Worm (Caenorhabditis elegans): ENCODE measurements around the gene adah-1.

The adah-1 gene

ce11 chrIV:7023858-7024257, at the start of gene adah-1:
Gene adah-1 (plus strand): TSS chrIV:7024211.
- TF ChIP-seq nhr-6 (tag; optimal IDR thresholded peaks at IDR 0.05) (no peak), peb-1 (tag; optimal IDR thresholded peaks at IDR 0.05) (no peak), mbf-1 (tag; optimal IDR thresholded peaks at IDR 0.05) (no peak), mdl-1 (tag; optimal IDR thresholded peaks at IDR 0.05) (no peak), unc-39 (tag; optimal IDR thresholded peaks at IDR 0.05) (no peak), fos-1 (tag; optimal IDR thresholded peaks at IDR 0.05) (peak; percentile 37), dmd-4 (tag; optimal IDR thresholded peaks at IDR 0.05) (no peak), nhr-129 (tag; optimal IDR thresholded peaks at IDR 0.05) (peak; percentile 57), nhr-11 (tag; optimal IDR thresholded peaks at IDR 0.05) (no peak), egl-27 (tag; optimal IDR thresholded peaks at IDR 0.05) (no peak), sma-9 (GFP tag; optimal IDR thresholded peaks at IDR 0.05) (no peak), sma-9 (tag; optimal IDR thresholded peaks at IDR 0.05) (no peak), nhr-21 (tag; optimal IDR thresholded peaks at IDR 0.05) (no peak), blmp-1 (tag; optimal IDR thresholded peaks at IDR 0.05; ENCODE audit: insufficient read depth) (no peak), skn-1 (tag; optimal IDR thresholded peaks at IDR 0.05) (no peak), lin-11 (tag; optimal IDR thresholded peaks at IDR 0.05) (no peak), sma-3 (GFP tag; optimal IDR thresholded peaks at IDR 0.05) (no peak), nhr-237 (tag; optimal IDR thresholded peaks at IDR 0.05) (no peak), nhr-25 (tag; optimal IDR thresholded peaks at IDR 0.05) (no peak), lin-39 (tag; optimal IDR thresholded peaks at IDR 0.05) (no peak), snpc-4 (tag; optimal IDR thresholded peaks at IDR 0.05) (no peak), aly-2 (tag; optimal IDR thresholded peaks at IDR 0.05) (no peak), C34F6.9 (tag; optimal IDR thresholded peaks at IDR 0.05) (peak; percentile 4), ztf-4 (tag; optimal IDR thresholded peaks at IDR 0.05) (no peak), ztf-11 (tag; optimal IDR thresholded peaks at IDR 0.05) (no peak), ceh-16 (tag; optimal IDR thresholded peaks at IDR 0.05) (no peak)

ce11 chrIV:6977089-6977558, 46.9 kb upstream of the adah-1 start, which contains the start of the genes pgl-1 and him-3:
Gene pgl-1 (minus strand): TSS chrIV:6977318.
Gene him-3 (plus strand): TSS chrIV:6977508.
- no peak for TF ChIP-seq mab-5 (tag; optimal IDR thresholded peaks at IDR 0.05)
- no peak for TF ChIP-seq ZK546.5 (tag; optimal IDR thresholded peaks at IDR 0.05)
- TF ChIP-seq ztf-1 (GFP tag; conservative IDR thresholded peaks at IDR 0.05): no peak
- TF ChIP-seq elt-3 (tag; optimal IDR thresholded peaks at IDR 0.05): no peak
- TF ChIP-seq egl-27 (tag; optimal IDR thresholded peaks at IDR 0.05): no peak
- no peak for TF ChIP-seq crh-2 (tag; optimal IDR thresholded peaks at IDR 0.05)
- no peak for TF ChIP-seq alr-1 (tag; optimal IDR thresholded peaks at IDR 0.05)

DNA sequence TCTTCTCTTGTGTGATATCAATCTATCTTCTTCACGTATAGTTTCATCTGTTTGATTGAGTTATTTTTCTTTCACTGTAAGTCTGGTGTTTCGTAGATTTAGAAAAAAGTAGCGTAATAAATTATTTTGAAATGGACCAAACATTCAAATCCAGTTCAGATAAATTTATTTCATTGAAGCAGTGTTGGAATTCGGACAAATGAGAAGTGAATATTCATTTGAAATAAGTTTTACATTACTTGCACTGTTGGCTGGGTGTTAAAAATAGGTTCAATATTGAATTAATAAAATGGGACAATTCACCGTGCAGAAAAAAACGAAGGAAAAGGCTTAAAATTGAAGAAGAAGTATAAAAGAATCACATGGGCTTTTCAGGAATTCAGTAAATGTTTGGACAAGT, 45.4 kb upstream of the adah-1 start:
- TF ChIP-seq nhr-237 (tag; optimal IDR thresholded peaks at IDR 0.05) (no peak), nhr-10 (tag; optimal IDR thresholded peaks at IDR 0.05) (no peak), C34F6.9 (tag; optimal IDR thresholded peaks at IDR 0.05) (no peak), sma-3 (GFP tag; optimal IDR thresholded peaks at IDR 0.05) (no peak), egl-27 (tag; optimal IDR thresholded peaks at IDR 0.05) (no peak), zag-1 (tag; optimal IDR thresholded peaks at IDR 0.05) (no peak), lin-11 (tag; optimal IDR thresholded peaks at IDR 0.05) (no peak), F13H6.1 (tag; optimal IDR thresholded peaks at IDR 0.05) (no peak)

DNA sequence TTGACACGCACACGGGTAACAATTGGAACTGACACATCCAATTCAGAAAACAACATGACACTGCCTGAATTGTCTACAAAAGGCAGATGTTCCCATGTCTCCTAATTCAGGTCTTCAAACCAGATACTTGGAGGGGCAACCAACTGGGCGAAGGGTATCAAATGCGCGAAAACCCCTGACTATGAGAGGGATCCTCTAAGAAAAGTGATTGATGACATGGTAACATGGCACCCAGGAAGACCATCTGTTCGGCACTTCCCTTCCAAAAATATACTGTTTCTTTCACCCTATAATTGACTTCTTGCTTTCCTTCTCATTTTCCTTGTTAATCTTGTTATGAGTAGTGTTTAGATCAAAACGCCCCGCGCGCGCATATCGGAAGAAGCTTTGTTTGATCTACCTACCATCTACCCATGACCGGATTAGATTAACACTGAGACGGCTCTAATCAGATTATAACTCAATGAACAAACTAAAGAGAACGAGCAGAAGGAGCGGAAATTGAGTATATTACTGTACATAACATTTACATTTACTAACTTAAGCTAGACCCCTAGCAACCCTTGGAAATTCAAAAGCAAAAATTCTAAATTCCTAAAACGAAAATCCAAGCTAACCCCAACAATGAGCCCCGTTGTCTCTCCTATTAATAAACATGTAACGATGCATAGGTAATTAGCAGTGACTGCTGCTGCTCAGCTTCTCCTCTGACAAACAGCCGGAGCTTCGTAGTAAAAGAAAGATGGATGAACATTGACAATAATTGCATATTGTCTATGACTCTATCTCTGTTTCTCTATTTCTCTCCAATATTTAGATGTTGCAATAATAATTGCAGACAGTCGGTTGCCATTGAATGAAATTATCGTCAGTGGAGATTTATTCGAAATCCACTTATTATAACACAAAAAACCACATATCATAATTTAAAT, 39.3 kb upstream of the adah-1 start:
- no peak for TF ChIP-seq lin-39 (tag; optimal IDR thresholded peaks at IDR 0.05)
- no peak for TF ChIP-seq elt-1 (tag; optimal IDR thresholded peaks at IDR 0.05)
- no peak for TF ChIP-seq sma-9 (GFP tag; optimal IDR thresholded peaks at IDR 0.05)
- TF ChIP-seq sma-9 (tag; optimal IDR thresholded peaks at IDR 0.05): no peak
- no peak for TF ChIP-seq alr-1 (tag; optimal IDR thresholded peaks at IDR 0.05)
- no peak for TF ChIP-seq ztf-4 (tag; optimal IDR thresholded peaks at IDR 0.05)
- TF ChIP-seq zag-1 (tag; optimal IDR thresholded peaks at IDR 0.05): no peak
- TF ChIP-seq ztf-1 (GFP tag; conservative IDR thresholded peaks at IDR 0.05): no peak
- TF ChIP-seq skn-1 (tag; optimal IDR thresholded peaks at IDR 0.05): no peak
- no peak for TF ChIP-seq dmd-4 (tag; optimal IDR thresholded peaks at IDR 0.05)
- no peak for TF ChIP-seq nhr-237 (tag; optimal IDR thresholded peaks at IDR 0.05)
- no peak for TF ChIP-seq lin-11 (tag; optimal IDR thresholded peaks at IDR 0.05)
- no peak for TF ChIP-seq ceh-82 (tag; optimal IDR thresholded peaks at IDR 0.05)
- no peak for TF ChIP-seq nhr-10 (tag; optimal IDR thresholded peaks at IDR 0.05)
- no peak for TF ChIP-seq lin-13 (GFP tag; optimal IDR thresholded peaks at IDR 0.05)
- no peak for TF ChIP-seq ZK546.5 (tag; optimal IDR thresholded peaks at IDR 0.05)
- no peak for TF ChIP-seq ceh-16 (tag; optimal IDR thresholded peaks at IDR 0.05)
- no peak for TF ChIP-seq mbf-1 (tag; optimal IDR thresholded peaks at IDR 0.05)
- no peak for TF ChIP-seq gmeb-1 (tag; optimal IDR thresholded peaks at IDR 0.05)

Measured in whole organism, L2 larva.